Fruit fly (Drosophila melanogaster): ENCODE measurements around the gene SC35.

DNA sequence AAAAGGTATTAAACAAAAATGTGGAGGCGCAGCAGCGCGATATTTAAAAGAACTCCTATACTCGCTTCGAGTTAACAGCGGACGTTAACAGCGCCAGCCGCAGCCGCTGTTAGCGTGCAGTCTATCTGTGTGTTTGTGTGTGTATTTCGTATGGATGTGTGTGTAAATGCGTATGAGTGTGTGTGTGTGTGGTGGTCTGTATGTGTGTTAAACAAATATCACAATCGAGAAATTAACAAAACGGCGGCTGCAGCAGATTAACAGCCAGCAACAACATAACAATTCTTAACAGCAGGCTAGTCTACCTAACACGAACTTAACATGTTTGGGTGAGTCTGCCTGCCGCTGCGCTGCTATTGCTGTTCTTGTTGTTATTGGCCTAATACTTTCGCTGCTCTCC, 22.7 kb upstream of the SC35 start:
- TF ChIP-seq CTCF (optimal IDR thresholded peaks at IDR 0.05) (no peak), CG8478 (optimal IDR thresholded peaks at IDR 0.05) (no peak)

All from S2 (cell line).